Fruit fly (Drosophila melanogaster): ENCODE measurements around the gene CG4669.

DNA sequence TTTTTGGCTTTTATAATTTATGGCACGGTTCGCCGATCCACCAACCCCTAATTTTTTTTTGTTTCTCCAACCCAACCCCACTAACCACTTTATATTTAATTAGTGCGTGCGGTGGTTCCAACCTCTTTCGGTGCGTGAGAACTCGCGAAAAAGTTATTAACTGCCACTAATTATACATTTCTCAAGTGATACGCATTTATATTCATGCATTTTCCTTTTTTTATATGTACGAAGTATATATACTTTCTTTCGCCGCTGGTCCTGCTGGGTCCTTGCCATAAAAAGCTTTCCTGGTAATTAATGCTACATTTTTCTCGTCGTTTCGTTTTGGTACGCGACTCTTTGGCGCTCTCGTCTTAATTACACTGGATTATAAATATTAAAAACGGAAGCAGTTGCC lies 4.3 kb upstream of the CG4669 start:
- TF ChIP-seq CG17912 (GFP tag; optimal IDR thresholded peaks at IDR 0.05): no peak
- TF ChIP-seq sug (tag; optimal IDR thresholded peaks at IDR 0.05): no peak
- TF ChIP-seq bsh (GFP tag; optimal IDR thresholded peaks at IDR 0.05): no peak
- no peak for TF ChIP-seq CG13624 (GFP tag; optimal IDR thresholded peaks at IDR 0.05)
- TF ChIP-seq CG12299 (tag; optimal IDR thresholded peaks at IDR 0.05): no peak
- TF ChIP-seq eyg (GFP tag; optimal IDR thresholded peaks at IDR 0.05): no peak
- no peak for TF ChIP-seq CG10209 (GFP tag; optimal IDR thresholded peaks at IDR 0.05)
- no peak for TF ChIP-seq sima (GFP tag; optimal IDR thresholded peaks at IDR 0.05)
- no peak for TF ChIP-seq Sry-β (GFP tag; optimal IDR thresholded peaks at IDR 0.05)

Measured in whole organism, embryonic.